Fruit fly (Drosophila melanogaster): ENCODE measurements around the gene CG5646.
A peak's percentile ranks its signal among the peaks of the same experiment; 100 is the strongest.

CG5646 gene

DNA sequence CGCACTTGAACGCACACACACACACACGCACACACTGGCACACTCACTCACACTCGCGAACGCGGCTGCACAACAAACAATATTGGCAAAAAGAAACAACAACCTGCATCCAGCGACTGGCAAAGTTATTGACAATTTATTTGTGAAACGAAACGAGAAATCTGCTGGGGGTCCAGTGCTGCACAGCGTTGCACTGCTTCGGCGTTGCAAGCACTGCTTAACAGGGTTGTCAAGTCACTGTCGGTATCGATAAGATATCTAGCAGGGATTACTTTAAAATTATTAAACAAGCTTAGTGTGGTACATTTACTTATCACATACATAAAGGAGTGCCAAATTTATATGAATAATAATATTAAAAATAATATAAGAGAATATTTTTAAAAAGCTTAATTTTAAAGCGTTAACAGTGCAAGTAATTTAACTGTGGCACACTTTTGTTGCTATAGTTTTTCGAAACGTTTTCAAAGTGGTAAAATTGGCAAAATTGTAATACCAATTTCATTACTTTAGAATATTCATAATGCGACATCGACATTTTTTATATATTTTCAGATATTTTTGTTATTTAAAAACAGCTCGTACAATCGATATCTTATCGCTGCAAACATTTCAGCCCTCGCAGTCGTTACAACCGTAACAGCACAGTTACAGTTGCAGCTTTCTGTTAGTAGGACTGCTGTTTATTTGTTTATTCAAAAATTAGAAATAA, 46.3 kb upstream of the CG5646 start, which contains the start of the genes dsd and Tusp (continued):
- TF ChIP-seq hkb (optimal IDR thresholded peaks at IDR 0.05) (no peak), hkb (GFP tag; IDR thresholded peaks at IDR 0.05) (peak; percentile 47), CG16863 (GFP tag; optimal IDR thresholded peaks at IDR 0.05) (peak; percentile 62), Vsx1 (GFP tag; optimal IDR thresholded peaks at IDR 0.05) (peak; percentile 10), fd102C (GFP tag; optimal IDR thresholded peaks at IDR 0.05) (no peak), fd96Cb (tag; optimal IDR thresholded peaks at IDR 0.05) (peak; percentile 35), phol (tag; optimal IDR thresholded peaks at IDR 0.05) (peak; percentile 79), ash1 (GFP tag; optimal IDR thresholded peaks at IDR 0.05) (peak; percentile 12), Hr78 (GFP tag; optimal IDR thresholded peaks at IDR 0.05) (no peak), nerfin-2 (GFP tag; IDR thresholded peaks at IDR 0.05; ENCODE audit: partially characterized antibody) (no peak), Dip2 (GFP tag; IDR thresholded peaks at IDR 0.05) (no peak), lilli (GFP tag; optimal IDR thresholded peaks at IDR 0.05) (peak; percentile 81), Ssrp (tag; optimal IDR thresholded peaks at IDR 0.05) (peak; percentile 61), BtbVII (GFP tag; optimal IDR thresholded peaks at IDR 0.05) (peak; percentile 39), Opbp (GFP tag; IDR thresholded peaks at IDR 0.05; ENCODE audit: partially characterized antibody) (peak; percentile 57), CG15011 (GFP tag; optimal IDR thresholded peaks at IDR 0.05) (no peak), CG14860 (GFP tag; IDR thresholded peaks at IDR 0.05; ENCODE audit: partially characterized antibody) (peak; percentile 55; the same call in 1 of the 3 replicates), Mad (GFP tag; optimal IDR thresholded peaks at IDR 0.05) (peak; percentile 69), CG14441 (GFP tag; IDR thresholded peaks at IDR 0.05) (peak; percentile 69), CG1233 (GFP tag; optimal IDR thresholded peaks at IDR 0.05) (peak; percentile 57), CG17361 (GFP tag; IDR thresholded peaks at IDR 0.05) (peak; percentile 85), Hmr (GFP tag; optimal IDR thresholded peaks at IDR 0.05) (peak; percentile 82), CG1792 (GFP tag; optimal IDR thresholded peaks at IDR 0.05) (peak; percentile 54), gsb (GFP tag; IDR thresholded peaks at IDR 0.05) (peak; percentile 46; the same call in 1 of the 2 replicates), Abd-B (GFP tag; optimal IDR thresholded peaks at IDR 0.05) (peak; percentile 65), ind (GFP tag; optimal IDR thresholded peaks at IDR 0.05) (peak; percentile 87), stwl (tag; optimal IDR thresholded peaks at IDR 0.05) (peak; percentile 83), CG3726 (GFP tag; IDR thresholded peaks at IDR 0.05) (peak; percentile 75; the same call in 1 of the 3 replicates), lmd (GFP tag; IDR thresholded peaks at IDR 0.05) (peak; percentile 72), CG12299 (tag; optimal IDR thresholded peaks at IDR 0.05) (peak; percentile 28), CG17612 (GFP tag; IDR thresholded peaks at IDR 0.05) (0 out of 2 replicates have a peak, but pooled peaks have one; percentile 17), chinmo (GFP tag; IDR thresholded peaks at IDR 0.05; ENCODE audit: partially characterized antibody) (peak; percentile 80; the same call in 2 of the 4 replicates), HLH4C (GFP tag; IDR thresholded peaks at IDR 0.05; ENCODE audit: partially characterized antibody) (peak; percentile 57; the same call in 2 of the 3 replicates), wor (GFP tag; IDR thresholded peaks at IDR 0.05) (no peak), CG5953 (GFP tag; IDR thresholded peaks at IDR 0.05) (peak; percentile 42; the same call in 1 of the 2 replicates), CG15269 (tag; optimal IDR thresholded peaks at IDR 0.05) (peak; percentile 71), salm (tag; optimal IDR thresholded peaks at IDR 0.05) (no peak), CG14014 (GFP tag; IDR thresholded peaks at IDR 0.05) (peak; percentile 77), CG3847 (GFP tag; IDR thresholded peaks at IDR 0.05) (peak; percentile 89), CG12769 (tag; optimal IDR thresholded peaks at IDR 0.05) (peak; percentile 57), org-1 (GFP tag; optimal IDR thresholded peaks at IDR 0.05) (peak; percentile 59), CG13123 (GFP tag; optimal IDR thresholded peaks at IDR 0.05) (peak; percentile 69), CG6854 (GFP tag; optimal IDR thresholded peaks at IDR 0.05) (no peak), Nf-YB (GFP tag; optimal IDR thresholded peaks at IDR 0.05) (peak; percentile 3), gce (GFP tag; IDR thresholded peaks at IDR 0.05) (no peak), nom (GFP tag; optimal IDR thresholded peaks at IDR 0.05) (peak; percentile 4), Gug (GFP tag; IDR thresholded peaks at IDR 0.05) (peak; percentile 87), zfh1 (GFP tag; IDR thresholded peaks at IDR 0.05) (peak; percentile 78)

Measured in whole organism, embryonic.